Worm (Caenorhabditis elegans) whole organism, young adult: ENCODE measurements around the gene hphd-1.

Experiments
- B0019.2 ChIP-seq: fragments of 200-800 bp; sonication (Bioruptor generic); conservative IDR thresholded peaks from 2 replicates; pipeline ENCODE4 v1.3.6; 2022; ENCODE audit warnings: missing genetic modification reagents, missing genetic modification characterization, missing compliant biosample characterization
- B0035.1 ChIP-seq: sonication (generic microtip); optimal IDR thresholded peaks from 2 replicates; lab custom pipeline; 2016; ENCODE audit warnings: missing genetic modification characterization, mild to moderate bottlenecking, missing compliant biosample characterization, missing genotype, missing genetic modification reagents
- B0261.1 ChIP-seq: sonication (generic microtip); optimal IDR thresholded peaks from 2 replicates; lab custom pipeline; 2016; ENCODE audit warnings: mild to moderate bottlenecking, missing genetic modification characterization, moderate library complexity, missing compliant biosample characterization
- D2030.7 ChIP-seq: fragments of 200-800 bp; sonication (Bioruptor generic); IDR thresholded peaks from 2 replicates; pipeline ENCODE4 v1.3.6; 2022; ENCODE audit warnings: missing genetic modification reagents, missing genetic modification characterization, missing compliant biosample characterization
- F10E7.11 ChIP-seq: sonication (generic microtip); optimal IDR thresholded peaks from 2 replicates; lab custom pipeline; 2017; ENCODE audit warnings: mild to moderate bottlenecking, missing genetic modification characterization, moderate library complexity, missing compliant biosample characterization
- F49E8.2 ChIP-seq: sonication (generic microtip); optimal IDR thresholded peaks from 3 replicates; lab custom pipeline; 2017; ENCODE audit warnings: missing genetic modification characterization, mild to moderate bottlenecking, missing compliant biosample characterization, antibody characterized with exemption, moderate library complexity; ENCODE audit not compliant: insufficient read depth
- K11D2.4 ChIP-seq: fragments of 200-800 bp; sonication (Bioruptor generic); IDR thresholded peaks from 2 replicates; pipeline ENCODE4 v1.3.6; 2022; ENCODE audit warnings: missing genetic modification reagents, missing genetic modification characterization, missing compliant biosample characterization
- K12H6.12 ChIP-seq: fragments of 200-800 bp; sonication (Bioruptor generic); optimal IDR thresholded peaks from 2 replicates; lab custom pipeline; 2018; ENCODE audit warnings: mild to moderate bottlenecking, missing genetic modification characterization, missing compliant biosample characterization
- T26A5.8 ChIP-seq: sonication (generic microtip); optimal IDR thresholded peaks from 2 replicates; lab custom pipeline; 2016; ENCODE audit warnings: missing genetic modification characterization, missing compliant biosample characterization
- Y53F4B.3 ChIP-seq: fragments of 200-800 bp; sonication (Bioruptor generic); IDR thresholded peaks from 2 replicates; pipeline ENCODE4 v1.3.6; 2022; ENCODE audit warnings: missing genetic modification reagents, missing genetic modification characterization, missing compliant biosample characterization
- akir-1 ChIP-seq: fragments of 200-800 bp; sonication (Bioruptor generic); optimal IDR thresholded peaks from 2 replicates; lab custom pipeline; 2018; ENCODE audit warnings: mild to moderate bottlenecking, missing genetic modification characterization, moderate library complexity, missing compliant biosample characterization
- aptf-3 ChIP-seq: fragments of 200-800 bp; sonication (Bioruptor generic); IDR thresholded peaks from 2 replicates; pipeline ENCODE4 v1.3.6; 2022; ENCODE audit warnings: missing genetic modification characterization, missing compliant biosample characterization
- athp-1 ChIP-seq: sonication (generic microtip); optimal IDR thresholded peaks from 2 replicates; lab custom pipeline; 2017; ENCODE audit warnings: mild to moderate bottlenecking, missing genetic modification characterization, missing compliant biosample characterization
- attf-5 ChIP-seq: fragments of 200-800 bp; sonication (Bioruptor generic); optimal IDR thresholded peaks from 2 replicates; lab custom pipeline; 2018; ENCODE audit warnings: mild to moderate bottlenecking, missing genetic modification characterization, missing compliant biosample characterization
- ccch-3 ChIP-seq: fragments of 200-800 bp; sonication (Bioruptor generic); optimal IDR thresholded peaks from 2 replicates; lab custom pipeline; 2018; ENCODE audit warnings: mild to moderate bottlenecking, missing genetic modification characterization, missing compliant biosample characterization
- cebp-2 ChIP-seq: fragments of 200-800 bp; sonication (Bioruptor generic); IDR thresholded peaks from 2 replicates; pipeline ENCODE4 v1.3.6; 2022; ENCODE audit warnings: missing genetic modification characterization, missing compliant biosample characterization
- dox-1 ChIP-seq: fragments of 200-800 bp; sonication (Bioruptor generic); IDR thresholded peaks from 2 replicates; pipeline ENCODE4 v1.3.6; 2022; ENCODE audit warnings: missing genetic modification reagents, missing genetic modification characterization, missing compliant biosample characterization
- dpl-1 ChIP-seq: fragments of 150-350 bp; optimal IDR thresholded peaks from 2 replicates; lab custom pipeline; 2014; ENCODE audit warnings: missing biosample characterization, missing genetic modification reagents, missing genetic modification characterization
- efl-1 ChIP-seq: fragments of 150-350 bp; optimal IDR thresholded peaks from 2 replicates; lab custom pipeline; 2014; ENCODE audit warnings: missing biosample characterization, missing genetic modification reagents, missing genetic modification characterization
- lin-26 ChIP-seq: fragments of 200-800 bp; sonication (Bioruptor generic); IDR thresholded peaks from 2 replicates; pipeline ENCODE4 v1.3.6; 2022; ENCODE audit warnings: missing genetic modification reagents, missing genetic modification characterization, missing compliant biosample characterization
- lin-35 ChIP-seq, 3 experiments: fragments of 150-350 bp in 2 of 3; sonication (generic microtip) in 1 of 3; optimal IDR thresholded peaks; 2 replicates each; lab custom pipeline; 2014 to 2018; ENCODE audit warnings: missing biosample characterization in 3 of 3, missing genetic modification characterization in 3 of 3, missing genetic modification reagents in 3 of 3
- lin-54 ChIP-seq: fragments of 200-800 bp; sonication (Bioruptor generic); optimal IDR thresholded peaks from 2 replicates; lab custom pipeline; 2018; ENCODE audit warnings: mild to moderate bottlenecking, missing genetic modification characterization, missing compliant biosample characterization
- lir-1 ChIP-seq: fragments of 200-800 bp; sonication (Bioruptor generic); conservative IDR thresholded peaks from 2 replicates; pipeline ENCODE4 v1.3.6; 2022; ENCODE audit warnings: missing genetic modification reagents, missing genetic modification characterization, missing compliant biosample characterization
- madf-6 ChIP-seq: fragments of 200-800 bp; sonication (Bioruptor generic); IDR thresholded peaks from 2 replicates; pipeline ENCODE4 v1.3.6; 2022; ENCODE audit warnings: missing genetic modification reagents, missing genetic modification characterization, missing compliant biosample characterization
- mxl-1 ChIP-seq: sonication (generic microtip); optimal IDR thresholded peaks from 2 replicates; lab custom pipeline; 2016; ENCODE audit warnings: missing genetic modification characterization, missing compliant biosample characterization
- nfya-1 ChIP-seq: sonication (generic microtip); optimal IDR thresholded peaks from 2 replicates; lab custom pipeline; 2017; ENCODE audit warnings: antibody characterized with exemption, missing compliant biosample characterization, missing genetic modification characterization, borderline replicate concordance; ENCODE audit not compliant: insufficient read depth
- nfya-2 ChIP-seq: fragments of 200-800 bp; sonication (Bioruptor generic); IDR thresholded peaks from 2 replicates; pipeline ENCODE4 v1.3.6; 2022; ENCODE audit warnings: missing genetic modification reagents, missing genetic modification characterization, missing compliant biosample characterization
- nfyb-1 ChIP-seq: fragments of 200-800 bp; sonication (Bioruptor generic); IDR thresholded peaks from 2 replicates; pipeline ENCODE4 v1.3.6; 2022; ENCODE audit warnings: missing genetic modification reagents, missing genetic modification characterization, missing compliant biosample characterization
- nhr-80 ChIP-seq: sonication (generic microtip); optimal IDR thresholded peaks from 2 replicates; lab custom pipeline; 2016; ENCODE audit warnings: missing genetic modification characterization, missing compliant biosample characterization
- nhr-90 ChIP-seq: sonication (generic microtip); optimal IDR thresholded peaks from 2 replicates; lab custom pipeline; 2016; ENCODE audit warnings: missing genotype, mild to moderate bottlenecking, missing genetic modification characterization, missing compliant biosample characterization
- snpc-1.1 ChIP-seq: sonication (generic microtip); optimal IDR thresholded peaks from 2 replicates; lab custom pipeline; 2017; ENCODE audit warnings: missing genetic modification characterization, mild to moderate bottlenecking, missing compliant biosample characterization, antibody characterized with exemption, moderate library complexity, missing genotype, missing genetic modification reagents; ENCODE audit not compliant: insufficient read depth
- snpc-1.3 ChIP-seq: sonication (generic microtip); optimal IDR thresholded peaks from 2 replicates; lab custom pipeline; 2017; ENCODE audit warnings: missing genetic modification characterization, mild to moderate bottlenecking, missing compliant biosample characterization, antibody characterized with exemption, moderate library complexity, missing genotype, missing genetic modification reagents; ENCODE audit not compliant: insufficient read depth
- snpc-3.4 ChIP-seq: sonication (generic microtip); optimal IDR thresholded peaks from 2 replicates; lab custom pipeline; 2017; ENCODE audit warnings: missing genetic modification characterization, mild to moderate bottlenecking, missing compliant biosample characterization, antibody characterized with exemption, moderate library complexity, missing genotype, missing genetic modification reagents
- sptf-2 ChIP-seq: fragments of 200-800 bp; sonication (Bioruptor generic); optimal IDR thresholded peaks from 2 replicates; lab custom pipeline; 2018; ENCODE audit warnings: mild to moderate bottlenecking, missing genetic modification characterization, missing compliant biosample characterization
- tbx-9 ChIP-seq: sonication (generic microtip); optimal IDR thresholded peaks from 2 replicates; lab custom pipeline; 2016; ENCODE audit warnings: borderline replicate concordance, missing genetic modification characterization, inconsistent platforms, missing compliant biosample characterization
- unc-62 ChIP-seq: fragments of 150-350 bp; optimal IDR thresholded peaks from 2 replicates; lab custom pipeline; 2014; ENCODE audit warnings: missing biosample characterization, missing genetic modification reagents, missing genetic modification characterization
- ztf-18 ChIP-seq: sonication (generic microtip); optimal IDR thresholded peaks from 2 replicates; lab custom pipeline; 2016; ENCODE audit warnings: missing genotype, mild to moderate bottlenecking, missing genetic modification characterization, missing compliant biosample characterization
- ztf-28 ChIP-seq: fragments of 200-800 bp; sonication (Bioruptor generic); IDR thresholded peaks from 2 replicates; pipeline ENCODE4 v1.3.6; 2022; ENCODE audit warnings: missing genetic modification reagents, missing genetic modification characterization, missing compliant biosample characterization
- ztf-3 ChIP-seq: fragments of 200-800 bp; sonication (Bioruptor generic); optimal IDR thresholded peaks from 2 replicates; lab custom pipeline; 2018; ENCODE audit warnings: mild to moderate bottlenecking, missing genetic modification characterization, missing compliant biosample characterization

hphd-1 gene

ce11 chrII:12985813-12986212 is 10.6 kb downstream of the hphd-1 start:
- TF ChIP-seq aptf-3 (GFP tag; lab: Robert Waterston, UW), result no peak
- TF ChIP-seq Y53F4B.3, result no peak
- TF ChIP-seq nhr-90 (tag; lab: Kevin White, UChicago), result no peak
- TF ChIP-seq lin-26 (GFP tag; lab: Robert Waterston, UW), result no peak
- TF ChIP-seq nfya-1 (tag; lab: Kevin White, UChicago), result no peak

ce11 chrII:12984709-12985108 is 11.7 kb downstream of the hphd-1 start:
- TF ChIP-seq B0019.2 (GFP tag; lab: Robert Waterston, UW), result no peak
- no peak for TF ChIP-seq sptf-2 (GFP tag; lab: Kevin White, UChicago)
- no peak for TF ChIP-seq K11D2.4
- no peak for TF ChIP-seq lir-1 (GFP tag; lab: Robert Waterston, UW)
- TF ChIP-seq madf-6 (GFP tag; lab: Robert Waterston, UW), result no peak
- no peak for TF ChIP-seq athp-1
- TF ChIP-seq ztf-3 (GFP tag; lab: Kevin White, UChicago), result no peak

- TF ChIP-seq B0035.1 (tag; lab: Kevin White, UChicago) (no peak), efl-1 (GFP tag; lab: Kevin White, UChicago) (no peak), snpc-1.3 (tag; lab: Kevin White, UChicago) (no peak), snpc-3.4 (no peak), lir-1 (GFP tag; lab: Robert Waterston, UW) (no peak), B0261.1 (no peak), nhr-90 (tag; lab: Kevin White, UChicago) (no peak), lin-54 (GFP tag; lab: Kevin White, UChicago) (no peak), mxl-1 (tag; lab: Kevin White, UChicago) (no peak), ztf-28 (GFP tag; lab: Robert Waterston, UW) (no peak), akir-1 (GFP tag; lab: Kevin White, UChicago) (no peak), dox-1 (GFP tag; lab: Robert Waterston, UW) (no peak), ztf-18 (no peak), T26A5.8 (tag; lab: Kevin White, UChicago) (no peak), tbx-9 (tag; lab: Kevin White, UChicago) (no peak), lin-35 (GFP tag; optimal IDR thresholded peaks at IDR 0.05; lab: Kevin White, UChicago) (no peak), nfyb-1 (GFP tag; lab: Robert Waterston, UW) (no peak), F10E7.11 (tag; lab: Kevin White, UChicago) (no peak), attf-5 (GFP tag; lab: Kevin White, UChicago) (no peak)
Observed at ce11 chrII:12982830-12983229, 13.5 kb downstream of the hphd-1 start.

- TF ChIP-seq nhr-80 (peak; percentile 26), athp-1 (no peak), lin-54 (GFP tag; lab: Kevin White, UChicago) (no peak), F10E7.11 (tag; lab: Kevin White, UChicago) (no peak), nfya-2 (GFP tag; lab: Robert Waterston, UW) (no peak), F49E8.2 (tag; lab: Kevin White, UChicago) (no peak), dpl-1 (GFP tag; lab: Kevin White, UChicago) (no peak), snpc-1.1 (tag; lab: Kevin White, UChicago) (no peak), cebp-2 (GFP tag; lab: Robert Waterston, UW) (no peak), unc-62 (GFP tag; lab: Kevin White, UChicago) (peak; percentile 80), K12H6.12 (tag; lab: Kevin White, UChicago) (no peak), madf-6 (GFP tag; lab: Robert Waterston, UW) (no peak), D2030.7 (no peak), ccch-3 (GFP tag; lab: Kevin White, UChicago) (no peak)
Observed at ce11 chrII:12981980-12982575, 14.3 kb downstream of the hphd-1 start.
